Fruit fly (Drosophila melanogaster) whole organism, embryonic: ENCODE measurements around the gene CG33160.

Source experiments
- Atf6 ChIP-seq: fragments of 200-800 bp; sonication (Bioruptor generic); IDR thresholded peaks from 2 replicates; pipeline ENCODE4 v1.3.6; 2022; ENCODE audit warnings: missing biosample characterization, missing genetic modification characterization
- Bteb2 ChIP-seq: fragments of 200-800 bp; sonication (Bioruptor generic); optimal IDR thresholded peaks from 2 replicates; lab custom pipeline; 2016; ENCODE audit warnings: missing biosample characterization, missing genetic modification characterization
- CG11723 ChIP-seq: fragments of 200-800 bp; sonication (Bioruptor generic); optimal IDR thresholded peaks from 2 replicates; lab custom pipeline; 2017; ENCODE audit warnings: missing biosample characterization, mild to moderate bottlenecking, missing genetic modification characterization
- CG1233 ChIP-seq: fragments of 200-800 bp; sonication (Bioruptor generic); optimal IDR thresholded peaks from 4 replicates; lab custom pipeline; 2018; ENCODE audit warnings: missing biosample characterization, mild to moderate bottlenecking, missing genetic modification characterization
- CG16815 ChIP-seq: fragments of 200-800 bp; sonication (Bioruptor generic); optimal IDR thresholded peaks from 3 replicates; lab custom pipeline; 2017; ENCODE audit warnings: missing biosample characterization, mild to moderate bottlenecking, missing genetic modification characterization
- CG18476 ChIP-seq: fragments of 200-800 bp; sonication (Bioruptor generic); optimal IDR thresholded peaks from 2 replicates; lab custom pipeline; 2016; ENCODE audit warnings: missing biosample characterization, mild to moderate bottlenecking, missing genetic modification characterization
- CG31441 ChIP-seq: fragments of 200-800 bp; sonication (Bioruptor generic); IDR thresholded peaks from 2 replicates; pipeline ENCODE4 v1.3.6; 2022; ENCODE audit warnings: missing biosample characterization, missing genetic modification characterization
- CG33557 ChIP-seq: fragments of 200-800 bp; sonication (Bioruptor generic); optimal IDR thresholded peaks from 2 replicates; lab custom pipeline; 2019; ENCODE audit warnings: missing biosample characterization, mild to moderate bottlenecking, missing genetic modification characterization, moderate library complexity
- CG6175 ChIP-seq: fragments of 200-800 bp; sonication (Bioruptor generic); IDR thresholded peaks from 3 replicates; pipeline ENCODE4 v1.3.6; 2022; ENCODE audit warnings: missing biosample characterization, missing genetic modification characterization
- CG6791 ChIP-seq: fragments of 200-800 bp; sonication (Bioruptor generic); IDR thresholded peaks from 3 replicates; pipeline ENCODE4 v1.3.6; 2022; ENCODE audit warnings: missing biosample characterization, missing genetic modification characterization; ENCODE audit not compliant: partially characterized antibody
- CG7357 ChIP-seq: fragments of 200-800 bp; sonication (Bioruptor generic); IDR thresholded peaks from 3 replicates; pipeline ENCODE4 v1.3.6; 2022; ENCODE audit warnings: missing biosample characterization, missing genetic modification characterization
- CG8944 ChIP-seq: fragments of 200-800 bp; sonication (Bioruptor generic); optimal IDR thresholded peaks from 3 replicates; lab custom pipeline; 2016; ENCODE audit warnings: missing biosample characterization, missing genetic modification characterization
- Dip2 ChIP-seq: fragments of 200-800 bp; sonication (Bioruptor generic); IDR thresholded peaks from 2 replicates; pipeline ENCODE4 v1.3.6; 2022; ENCODE audit warnings: missing biosample characterization, missing genetic modification characterization
- Drgx ChIP-seq: fragments of 200-800 bp; sonication (Bioruptor generic); IDR thresholded peaks from 2 replicates; pipeline ENCODE4 v1.3.6; 2022; ENCODE audit warnings: missing biosample characterization, missing genetic modification characterization
- Fer1 ChIP-seq: fragments of 200-800 bp; sonication (Bioruptor generic); optimal IDR thresholded peaks from 2 replicates; lab custom pipeline; 2017; ENCODE audit warnings: missing biosample characterization, mild to moderate bottlenecking, missing genetic modification characterization
- GATAe ChIP-seq: fragments of 200-800 bp; sonication (Bioruptor generic); conservative IDR thresholded peaks from 2 replicates; pipeline ENCODE4 v1.3.6; 2022; ENCODE audit warnings: missing biosample characterization, missing genetic modification characterization
- Hey ChIP-seq: fragments of 200-800 bp; sonication (Bioruptor generic); optimal IDR thresholded peaks from 3 replicates; lab custom pipeline; 2018; ENCODE audit warnings: missing biosample characterization, mild to moderate bottlenecking, missing genetic modification characterization
- Hr78 ChIP-seq, 2 experiments: fragments of 200-800 bp in 1 of 2; fragments of >200 bp in 1 of 2; sonication (Bioruptor generic) in 1 of 2; optimal IDR thresholded peaks; 2 replicates each; lab custom pipeline; 2017 to 2019; ENCODE audit warnings: missing biosample characterization in 2 of 2, missing genetic modification characterization in 2 of 2, mild to moderate bottlenecking in 1 of 2, moderate library complexity in 1 of 2
- Med ChIP-seq: fragments of 200-800 bp; sonication (Bioruptor generic); peaks from one replicate; lab custom pipeline; 2016; ENCODE audit warnings: missing biosample characterization, missing genetic modification characterization, mild to moderate bottlenecking, inconsistent platforms, moderate library complexity
- Neu2 ChIP-seq: fragments of 200-800 bp; sonication (Bioruptor generic); optimal IDR thresholded peaks from 3 replicates; lab custom pipeline; 2016; ENCODE audit warnings: missing biosample characterization, missing genetic modification characterization, borderline replicate concordance
- Sox102F ChIP-seq: fragments of 200-800 bp; sonication (Bioruptor generic); optimal IDR thresholded peaks from 2 replicates; lab custom pipeline; 2018; ENCODE audit warnings: missing biosample characterization, mild to moderate bottlenecking, missing genetic modification characterization, moderate library complexity
- Trl ChIP-seq, 3 experiments: fragments of >200 bp in 2 of 3; fragments of 200-800 bp in 1 of 3; sonication (Bioruptor generic) in 1 of 3; optimal IDR thresholded peaks; 2 replicates in 1 of 3; 3 replicates in 2 of 3; lab custom pipeline; 2016 to 2017; ENCODE audit warnings: missing biosample characterization in 1 of 3, missing genetic modification characterization in 1 of 3
- Usf ChIP-seq: fragments of 200-800 bp; sonication (Bioruptor generic); optimal IDR thresholded peaks from 2 replicates; lab custom pipeline; 2017; ENCODE audit warnings: missing genotype, missing biosample characterization, missing genetic modification characterization
- ap ChIP-seq: fragments of 200-800 bp; sonication (Bioruptor generic); IDR thresholded peaks from 2 replicates; pipeline ENCODE4 v1.3.6; 2022; ENCODE audit warnings: missing biosample characterization, missing genetic modification characterization
- bsh ChIP-seq, 2 experiments: fragments of 200-800 bp; sonication (Bioruptor generic); optimal IDR thresholded peaks; 2 replicates each; lab custom pipeline; 2017 to 2018; ENCODE audit warnings: mild to moderate bottlenecking in 2 of 2, missing biosample characterization in 2 of 2, missing genetic modification characterization in 2 of 2, moderate library complexity in 1 of 2
- caup ChIP-seq: fragments of 200-800 bp; sonication (Bioruptor generic); optimal IDR thresholded peaks from 3 replicates; lab custom pipeline; 2017; ENCODE audit warnings: missing biosample characterization, mild to moderate bottlenecking, missing genetic modification characterization, moderate library complexity; ENCODE audit not compliant: severe bottlenecking
- cg ChIP-seq: fragments of 200-800 bp; sonication (Bioruptor generic); optimal IDR thresholded peaks from 3 replicates; lab custom pipeline; 2019; ENCODE audit warnings: missing biosample characterization, mild to moderate bottlenecking, missing genetic modification characterization, moderate library complexity
- chinmo ChIP-seq: fragments of 200-800 bp; sonication (Bioruptor generic); IDR thresholded peaks from 4 replicates; pipeline ENCODE4 v1.3.6; 2022; ENCODE audit warnings: missing biosample characterization, missing genetic modification characterization; ENCODE audit not compliant: partially characterized antibody
- ems ChIP-seq: fragments of 200-800 bp; sonication (Bioruptor generic); optimal IDR thresholded peaks from 3 replicates; lab custom pipeline; 2016; ENCODE audit warnings: missing biosample characterization, missing genetic modification characterization
- esg ChIP-seq: fragments of 200-800 bp; sonication (Bioruptor generic); conservative IDR thresholded peaks from 2 replicates; pipeline ENCODE4 v1.3.6; 2022; ENCODE audit warnings: missing biosample characterization, missing genetic modification characterization
- fru ChIP-seq: fragments of >200 bp; optimal IDR thresholded peaks from 2 replicates; lab custom pipeline; 2017
- gce ChIP-seq: fragments of 200-800 bp; sonication (Bioruptor generic); IDR thresholded peaks from 3 replicates; pipeline ENCODE4 v1.3.6; 2022; ENCODE audit warnings: missing biosample characterization, missing genetic modification characterization
- gro ChIP-seq: fragments of 200-800 bp; sonication (Bioruptor generic); optimal IDR thresholded peaks from 2 replicates; lab custom pipeline; 2016; ENCODE audit warnings: missing biosample characterization, missing genetic modification characterization
- ham ChIP-seq: fragments of 200-800 bp; sonication (Bioruptor generic); IDR thresholded peaks from 2 replicates; pipeline ENCODE4 v1.3.6; 2022; ENCODE audit warnings: missing biosample characterization, missing genetic modification characterization
- hb ChIP-seq: fragments of 200-800 bp; sonication (Bioruptor generic); IDR thresholded peaks from 3 replicates; pipeline ENCODE4 v1.3.6; 2022; ENCODE audit warnings: missing biosample characterization, missing genetic modification characterization; ENCODE audit not compliant: partially characterized antibody
- inv ChIP-seq: fragments of 200-800 bp; sonication (Bioruptor generic); IDR thresholded peaks from 2 replicates; pipeline ENCODE4 v1.3.6; 2022; ENCODE audit warnings: missing biosample characterization, missing genetic modification characterization; ENCODE audit not compliant: partially characterized antibody
- kah ChIP-seq: fragments of 200-800 bp; sonication (Bioruptor generic); optimal IDR thresholded peaks from 2 replicates; lab custom pipeline; 2018; ENCODE audit warnings: missing biosample characterization, mild to moderate bottlenecking, missing genetic modification characterization
- ken ChIP-seq: fragments of 200-800 bp; sonication (Bioruptor generic); IDR thresholded peaks from 3 replicates; pipeline ENCODE4 v1.3.6; 2022; ENCODE audit warnings: missing biosample characterization, missing genetic modification characterization
- knrl ChIP-seq: fragments of 200-800 bp; sonication (Bioruptor generic); IDR thresholded peaks from 3 replicates; pipeline ENCODE4 v1.3.6; 2022; ENCODE audit warnings: missing biosample characterization, missing genetic modification characterization; ENCODE audit not compliant: partially characterized antibody
- lilli ChIP-seq: fragments of 200-800 bp; sonication (Bioruptor generic); optimal IDR thresholded peaks from 3 replicates; lab custom pipeline; 2016; ENCODE audit warnings: missing biosample characterization, missing genetic modification characterization
- otp ChIP-seq: fragments of 200-800 bp; sonication (Bioruptor generic); IDR thresholded peaks from 3 replicates; pipeline ENCODE4, ENCODE4 v1.3.6; 2022; ENCODE audit warnings: missing biosample characterization, missing genetic modification characterization
- pho ChIP-seq: fragments of 200-800 bp; sonication (Bioruptor generic); optimal IDR thresholded peaks from 2 replicates; lab custom pipeline; 2016; ENCODE audit warnings: missing biosample characterization, missing genetic modification characterization
- phol ChIP-seq: fragments of 200-800 bp; sonication (Bioruptor generic); optimal IDR thresholded peaks from 3 replicates; lab custom pipeline; 2018; ENCODE audit warnings: missing biosample characterization, mild to moderate bottlenecking, missing genetic modification characterization, moderate library complexity
- sisA ChIP-seq: fragments of 200-800 bp; sonication (Bioruptor generic); IDR thresholded peaks from 2 replicates; pipeline ENCODE4 v1.3.6; 2022; ENCODE audit warnings: missing biosample characterization, missing genetic modification characterization
- tin ChIP-seq: fragments of 200-800 bp; sonication (Bioruptor generic); optimal IDR thresholded peaks from 3 replicates; lab custom pipeline; 2016; ENCODE audit warnings: missing biosample characterization, missing genetic modification characterization
- tup ChIP-seq: fragments of 200-800 bp; sonication (Bioruptor generic); optimal IDR thresholded peaks from 2 replicates; lab custom pipeline; 2016; ENCODE audit warnings: missing biosample characterization, mild to moderate bottlenecking, missing genetic modification characterization, moderate library complexity
- wor ChIP-seq: fragments of 200-800 bp; sonication (Bioruptor generic); IDR thresholded peaks from 2 replicates; pipeline ENCODE4 v1.3.6; 2022; ENCODE audit warnings: missing biosample characterization, missing genetic modification characterization
- zen2 ChIP-seq: fragments of 200-800 bp; sonication (Bioruptor generic); IDR thresholded peaks from 3 replicates; pipeline ENCODE4 v1.3.6; 2022; ENCODE audit warnings: missing biosample characterization, missing genetic modification characterization; ENCODE audit not compliant: partially characterized antibody
- zfh1 ChIP-seq: fragments of 200-800 bp; sonication (Bioruptor generic); IDR thresholded peaks from 3 replicates; pipeline ENCODE4 v1.3.6; 2022; ENCODE audit warnings: missing biosample characterization, missing genetic modification characterization

Gene CG33160

DNA sequence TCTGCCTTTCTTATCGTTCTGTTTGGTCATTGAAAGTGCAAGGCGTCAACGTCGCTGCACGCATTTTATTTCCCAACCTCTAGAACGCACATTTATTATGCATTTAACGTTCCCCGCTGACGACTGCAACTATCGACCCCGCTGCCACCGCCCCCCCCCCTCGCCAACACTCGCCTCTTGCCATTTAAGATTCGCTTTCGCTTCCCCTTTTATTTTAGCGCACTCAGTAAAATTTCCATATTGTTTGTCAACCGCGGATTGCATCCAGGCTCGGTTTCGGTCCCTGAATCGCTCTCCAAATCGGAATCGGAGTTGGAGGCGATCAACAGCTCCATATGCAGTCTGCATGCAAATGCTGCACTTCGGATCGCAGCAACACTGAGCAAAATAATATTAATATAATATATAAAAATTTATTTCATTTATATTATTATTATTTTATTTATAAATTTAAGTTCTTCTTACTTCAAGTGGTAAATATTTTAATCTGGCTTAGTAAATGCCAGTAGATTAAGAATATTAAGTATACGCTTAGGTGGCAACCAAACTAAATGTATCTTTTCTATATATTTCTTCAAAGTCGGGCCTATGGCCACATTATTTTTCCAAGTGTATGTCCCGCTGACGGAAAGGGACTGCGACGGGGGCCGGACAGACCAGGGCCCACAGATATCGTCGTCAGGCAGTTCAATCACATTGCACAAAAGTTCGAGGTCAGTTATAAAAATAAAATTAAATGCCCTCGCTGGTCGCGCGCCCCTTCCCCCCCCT is 34.6 kb upstream of the CG33160 start (continued):
- TF ChIP-seq phol (tag; lab: Kevin White, UChicago), result peak; percentile 34
- TF ChIP-seq kah (GFP tag; lab: Kevin White, UChicago), result no peak
- TF ChIP-seq fru, result no peak
- no peak; the same call in 1 of the 2 replicates for TF ChIP-seq CG31441 (GFP tag; lab: Robert Waterston, UW)
- no peak for TF ChIP-seq caup (GFP tag; lab: Kevin White, UChicago)
- TF ChIP-seq Med (GFP tag; lab: Kevin White, UChicago), result peak; percentile 56
- no peak for TF ChIP-seq ham (GFP tag; lab: Robert Waterston, UW)
- no peak for TF ChIP-seq Neu2
- TF ChIP-seq CG18476, result no peak
- TF ChIP-seq otp (GFP tag; lab: Robert Waterston, UW), result no peak
- TF ChIP-seq tin (GFP tag; lab: Kevin White, UChicago), result no peak
- no peak for TF ChIP-seq ems (GFP tag; lab: Kevin White, UChicago)
- no peak for TF ChIP-seq CG8944 (GFP tag; lab: Kevin White, UChicago)
- TF ChIP-seq Hey, result no peak
- TF ChIP-seq CG16815 (GFP tag; lab: Kevin White, UChicago), result no peak
- no peak for TF ChIP-seq Atf6 (GFP tag; lab: Robert Waterston, UW)
- 0 out of 4 replicates have a peak, but pooled peaks have one; percentile 28 for TF ChIP-seq chinmo (GFP tag; lab: Robert Waterston, UW)
- TF ChIP-seq knrl, result no peak
- TF ChIP-seq Sox102F (GFP tag; lab: Kevin White, UChicago), result peak; percentile 70
- no peak for TF ChIP-seq ap (GFP tag; lab: Robert Waterston, UW)
- no peak for TF ChIP-seq inv (GFP tag; lab: Robert Waterston, UW)
- no peak for TF ChIP-seq CG33557
- no peak for TF ChIP-seq pho (GFP tag; lab: Kevin White, UChicago)
- no peak for TF ChIP-seq hb (GFP tag; lab: Robert Waterston, UW)
- TF ChIP-seq wor (GFP tag; lab: Robert Waterston, UW), result no peak
- no peak for TF ChIP-seq cg (GFP tag; lab: Kevin White, UChicago)
- no peak for TF ChIP-seq CG1233 (GFP tag; lab: Kevin White, UChicago)
- TF ChIP-seq lilli (GFP tag; lab: Kevin White, UChicago), result no peak
- TF ChIP-seq bsh (GFP tag; optimal IDR thresholded peaks at IDR 0.05; lab: Kevin White, UChicago), result peak; percentile 66 to 92
- no peak for TF ChIP-seq gce (GFP tag; lab: Robert Waterston, UW)
- no peak for TF ChIP-seq esg (GFP tag; lab: Robert Waterston, UW)
- no peak for TF ChIP-seq Bteb2 (GFP tag; lab: Kevin White, UChicago)
- no peak for TF ChIP-seq CG11723
- TF ChIP-seq CG6175, result no peak
- no peak for TF ChIP-seq zen2
- no peak for TF ChIP-seq CG6791 (GFP tag; lab: Robert Waterston, UW)
- no peak for TF ChIP-seq zfh1 (GFP tag; lab: Robert Waterston, UW)
- no peak for TF ChIP-seq gro (GFP tag; lab: Kevin White, UChicago)
- TF ChIP-seq Drgx, result peak; percentile 84
- TF ChIP-seq sisA (GFP tag; lab: Robert Waterston, UW), result no peak
- no peak for TF ChIP-seq Usf
- TF ChIP-seq CG7357, result no peak
- no peak for TF ChIP-seq Fer1
- no peak for TF ChIP-seq tup (GFP tag; lab: Kevin White, UChicago)
- TF ChIP-seq ken, result no peak
- peak in 1 of 2 experiments; percentile 38 for TF ChIP-seq Hr78 (GFP tag; optimal IDR thresholded peaks at IDR 0.05; lab: Kevin White, UChicago)
- no peak for TF ChIP-seq Dip2
- no peak for TF ChIP-seq GATAe
- no peak for TF ChIP-seq Trl (optimal IDR thresholded peaks at IDR 0.05; lab: Kevin White, UChicago)
- TF ChIP-seq Trl (GFP tag; optimal IDR thresholded peaks at IDR 0.05; lab: Kevin White, UChicago), result no peak
